Fruit fly (Drosophila melanogaster): ENCODE results near the gene CG46309.

The CG46309 gene

DNA sequence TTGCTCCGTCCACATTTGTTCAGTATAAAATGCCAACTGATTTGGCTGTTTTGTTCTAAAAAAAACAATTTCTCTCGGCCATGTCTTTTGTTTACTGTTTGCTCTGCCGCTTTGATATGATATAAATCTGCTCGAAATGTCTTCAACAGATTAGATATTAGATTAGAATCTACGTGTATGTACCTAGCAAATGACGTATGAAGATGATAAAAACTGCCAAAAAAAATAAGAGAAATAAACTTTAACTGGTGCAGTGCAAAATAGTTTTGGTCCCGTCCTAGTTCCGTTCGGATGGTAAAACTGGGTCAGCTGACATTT is 4.5 kb upstream of the CG46309 start:
- TF ChIP-seq cic (GFP tag; optimal IDR thresholded peaks at IDR 0.05) (no peak), kay (GFP tag; ENCODE audit: borderline replicate concordance) (peak; percentile 67), Mnt (GFP tag; optimal IDR thresholded peaks at IDR 0.05) (peak; percentile 1)

DNA sequence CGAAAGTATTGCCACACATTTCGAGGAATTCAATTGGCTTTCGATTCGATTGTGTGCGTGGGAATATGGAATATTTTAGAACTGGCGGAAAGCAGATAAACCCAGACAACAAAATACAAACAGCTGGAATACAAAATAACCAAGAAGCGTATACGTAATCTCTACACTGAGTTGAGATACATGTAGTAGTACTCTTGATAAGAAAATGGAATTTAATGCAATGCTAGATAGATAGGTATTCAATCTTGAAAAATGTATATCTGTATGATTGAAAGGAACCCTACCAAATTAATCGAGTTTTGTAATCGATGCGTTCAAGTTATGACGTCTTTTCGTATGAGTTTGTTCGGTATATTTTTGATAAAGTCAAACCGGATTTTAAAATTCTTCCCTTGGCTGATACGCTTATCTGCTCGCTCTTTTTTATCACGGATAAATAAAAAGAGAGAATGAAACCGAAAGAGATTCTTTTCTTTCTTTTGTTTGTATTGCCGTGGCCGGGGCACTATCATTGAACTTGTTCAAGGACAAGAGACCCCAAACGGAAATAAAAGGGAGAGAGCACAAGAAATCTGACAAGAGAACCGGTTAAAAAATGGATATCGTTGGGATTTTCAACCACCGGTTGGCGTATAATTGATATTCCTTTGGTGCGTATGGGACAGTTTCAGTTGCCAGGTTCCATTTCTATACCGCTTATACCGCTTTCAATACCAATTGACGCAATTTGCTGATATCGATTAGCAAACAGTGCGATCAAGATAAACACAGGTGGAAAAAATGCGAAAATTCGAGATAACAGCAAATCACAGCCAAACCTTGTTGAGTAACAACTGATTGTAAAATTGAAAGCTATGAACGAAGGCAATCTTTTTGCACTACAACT is 3.9 kb upstream of the CG46309 start:
- TF ChIP-seq Clk (GFP tag; optimal IDR thresholded peaks at IDR 0.05): no peak
- no peak for TF ChIP-seq CG11617 (GFP tag; optimal IDR thresholded peaks at IDR 0.05)
- peak; percentile 13 for TF ChIP-seq cic (GFP tag; optimal IDR thresholded peaks at IDR 0.05)
- no peak for TF ChIP-seq ovo (GFP tag; optimal IDR thresholded peaks at IDR 0.05)
- TF ChIP-seq kay (GFP tag; ENCODE audit: borderline replicate concordance): peak; percentile 52
- no peak for TF ChIP-seq CG7045 (GFP tag; optimal IDR thresholded peaks at IDR 0.05)
- no peak for TF ChIP-seq Hr96 (GFP tag; optimal IDR thresholded peaks at IDR 0.05)
- TF ChIP-seq Mnt (GFP tag; optimal IDR thresholded peaks at IDR 0.05): no peak
- TF ChIP-seq cnc (optimal IDR thresholded peaks at IDR 0.05): no peak

DNA sequence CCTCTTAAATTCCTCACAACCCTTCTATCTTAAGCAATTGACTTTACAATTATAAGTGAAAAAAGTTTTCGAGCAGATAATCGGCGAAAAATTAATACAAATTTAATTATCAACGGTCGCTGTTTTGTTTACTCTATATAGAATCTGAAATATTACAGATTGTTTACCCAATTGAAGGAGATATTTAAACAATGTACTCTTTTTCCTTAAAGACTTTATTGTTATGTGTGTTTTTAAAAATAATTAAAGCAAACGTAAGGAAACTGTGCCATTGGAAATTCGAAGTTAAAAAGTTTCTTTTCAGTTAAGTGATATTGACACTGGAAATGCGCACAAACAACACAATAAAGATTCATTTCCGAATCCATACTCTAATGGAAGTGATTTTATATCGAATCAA is 9.9 kb downstream of the CG46309 start, which contains the start of gene CG42818:
Gene CG42818 (plus strand): TSS at position 301 of the 400 bp plus-strand sequence.
- TF ChIP-seq CG33017 (tag; optimal IDR thresholded peaks at IDR 0.05) (no peak), Mnt (GFP tag; optimal IDR thresholded peaks at IDR 0.05) (no peak), Clk (GFP tag; optimal IDR thresholded peaks at IDR 0.05) (no peak), ovo (GFP tag; optimal IDR thresholded peaks at IDR 0.05) (no peak), kay (GFP tag; ENCODE audit: borderline replicate concordance) (no peak), cic (GFP tag; optimal IDR thresholded peaks at IDR 0.05) (no peak)

dm6 chr2L:16234817-16235216 is 16.8 kb downstream of the CG46309 start:
- peak; percentile 41 for TF ChIP-seq Mnt (GFP tag; optimal IDR thresholded peaks at IDR 0.05)
- no peak for TF ChIP-seq tj (GFP tag; optimal IDR thresholded peaks at IDR 0.05)

- TF ChIP-seq toe (GFP tag; optimal IDR thresholded peaks at IDR 0.05) (no peak), cnc (optimal IDR thresholded peaks at IDR 0.05) (no peak), Crg-1 (GFP tag; optimal IDR thresholded peaks at IDR 0.05) (no peak), bab1 (GFP tag; optimal IDR thresholded peaks at IDR 0.05) (no peak), CG5204 (GFP tag; optimal IDR thresholded peaks at IDR 0.05) (no peak), CG7101 (tag; optimal IDR thresholded peaks at IDR 0.05) (no peak), CG7045 (GFP tag; optimal IDR thresholded peaks at IDR 0.05) (peak; percentile 18)
Measured at dm6 chr2L:16231265-16231664, 20.3 kb downstream of the CG46309 start, which contains the start of gene Ca-Ma2d. Gene Ca-Ma2d, plus strand, starts transcription at chr2L:16231475.

dm6 chr2L:16223981-16224380 is 27.6 kb downstream of the CG46309 start:
- TF ChIP-seq Mnt (GFP tag; optimal IDR thresholded peaks at IDR 0.05) (no peak), CG7045 (GFP tag; optimal IDR thresholded peaks at IDR 0.05) (no peak), tj (GFP tag; optimal IDR thresholded peaks at IDR 0.05) (no peak), CG33017 (tag; optimal IDR thresholded peaks at IDR 0.05) (no peak), CG1620 (GFP tag; optimal IDR thresholded peaks at IDR 0.05) (no peak), ovo (GFP tag; optimal IDR thresholded peaks at IDR 0.05) (no peak), CG7101 (tag; optimal IDR thresholded peaks at IDR 0.05) (no peak), Hr96 (GFP tag; optimal IDR thresholded peaks at IDR 0.05) (no peak)

DNA sequence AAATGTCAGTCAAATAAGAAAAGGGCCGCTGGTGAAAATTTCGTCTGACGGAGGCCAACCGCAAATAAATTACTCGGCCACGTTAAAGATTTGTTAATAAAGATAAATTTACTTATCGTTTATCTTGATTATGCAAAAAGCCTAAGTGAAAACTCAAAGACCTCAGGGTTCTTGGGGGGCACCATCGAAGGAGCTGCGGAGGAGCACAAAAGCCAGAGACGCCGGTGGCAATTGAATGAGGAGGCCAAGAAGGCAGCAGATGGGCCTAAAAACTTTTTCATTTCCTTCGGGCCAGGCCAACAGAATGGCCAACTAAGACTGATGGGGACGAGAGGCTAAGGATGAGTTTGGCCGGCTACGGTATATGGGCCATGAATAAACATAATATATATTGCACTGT is 35.3 kb downstream of the CG46309 start:
- TF ChIP-seq Crg-1 (GFP tag; optimal IDR thresholded peaks at IDR 0.05) (no peak), CG12768 (GFP tag; optimal IDR thresholded peaks at IDR 0.05) (no peak), Clk (GFP tag; optimal IDR thresholded peaks at IDR 0.05) (no peak), CG7045 (GFP tag; optimal IDR thresholded peaks at IDR 0.05) (no peak), pad (GFP tag; optimal IDR thresholded peaks at IDR 0.05) (no peak), cic (GFP tag; optimal IDR thresholded peaks at IDR 0.05) (no peak), cnc (optimal IDR thresholded peaks at IDR 0.05) (no peak), CG33017 (tag; optimal IDR thresholded peaks at IDR 0.05) (no peak), ovo (GFP tag; optimal IDR thresholded peaks at IDR 0.05) (no peak)

DNA sequence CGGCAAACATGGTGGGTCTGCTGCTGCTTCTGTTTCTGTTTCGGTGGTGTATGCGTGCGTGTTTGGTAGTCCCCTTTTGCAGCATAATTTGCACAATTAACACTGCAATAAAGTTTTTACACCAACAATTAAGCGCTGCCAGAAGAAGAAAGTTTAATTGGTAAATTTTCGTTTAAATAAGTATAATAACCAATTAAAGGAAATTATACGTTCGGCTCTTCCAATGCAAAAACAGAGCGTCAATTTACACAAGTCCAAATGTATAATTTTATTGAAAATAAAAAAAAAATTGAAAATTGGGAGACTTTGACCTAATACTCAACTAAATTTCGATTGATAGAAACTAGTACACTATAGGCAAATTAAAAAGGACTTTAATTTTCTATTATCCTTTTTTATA is 40.4 kb downstream of the CG46309 start, which contains the start of gene CG31819:
Gene CG31819 (plus strand): TSS at position 301 of the 400 bp plus-strand sequence.
- TF ChIP-seq CG7045 (GFP tag; optimal IDR thresholded peaks at IDR 0.05) (no peak), cic (GFP tag; optimal IDR thresholded peaks at IDR 0.05) (no peak), CG1620 (GFP tag; optimal IDR thresholded peaks at IDR 0.05) (no peak), ovo (GFP tag; optimal IDR thresholded peaks at IDR 0.05) (no peak), CG7101 (tag; optimal IDR thresholded peaks at IDR 0.05) (no peak), CG14711 (tag; optimal IDR thresholded peaks at IDR 0.05) (no peak), pad (GFP tag; optimal IDR thresholded peaks at IDR 0.05) (no peak), CG33017 (tag; optimal IDR thresholded peaks at IDR 0.05) (no peak), CG11617 (GFP tag; optimal IDR thresholded peaks at IDR 0.05) (no peak)
